Fruit fly (Drosophila melanogaster): ENCODE data around the gene up.

The up gene

DNA sequence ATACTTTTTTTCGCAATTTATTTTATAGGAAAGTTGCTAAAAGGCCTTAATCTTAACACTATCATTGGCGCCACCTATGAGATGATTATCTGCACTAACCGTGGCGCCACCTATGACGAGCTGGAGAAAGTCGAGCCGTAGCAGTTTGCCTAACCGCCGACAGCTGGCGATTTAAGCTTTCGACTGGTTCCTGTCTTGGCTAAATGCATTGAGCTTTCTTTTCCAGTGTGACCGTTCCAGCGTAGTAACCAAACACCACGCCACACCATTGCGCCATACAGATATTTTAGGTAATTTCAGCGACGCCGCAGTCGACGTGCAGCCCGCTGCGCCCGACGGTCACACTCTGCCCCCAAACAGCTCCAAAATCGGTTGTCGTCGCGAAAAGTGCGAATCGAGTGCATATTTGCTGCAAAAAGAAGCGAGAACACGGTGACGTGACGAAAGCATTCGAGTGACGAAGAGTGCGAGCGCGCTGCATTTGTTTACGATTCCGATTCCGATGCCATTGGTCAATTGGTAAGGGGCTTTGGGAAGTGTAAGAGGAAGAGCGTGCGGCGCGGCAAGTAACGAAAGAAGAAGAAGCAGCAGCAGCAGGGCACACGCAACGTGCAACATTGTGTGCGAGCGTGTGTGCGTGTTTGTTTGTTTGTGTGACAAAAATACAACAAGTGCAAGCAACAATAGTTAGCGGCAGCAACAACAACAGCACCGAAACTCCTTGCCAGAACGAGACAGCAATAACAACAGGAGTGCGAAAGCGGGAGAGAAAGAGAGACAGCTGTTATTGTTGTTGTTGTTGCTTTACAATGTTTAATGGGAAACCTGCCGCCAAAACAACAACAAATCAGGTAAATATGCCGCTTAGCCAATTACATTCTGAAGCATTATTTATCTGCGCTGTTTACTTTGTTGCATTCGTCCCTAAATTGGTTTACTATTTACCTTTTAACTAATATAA, 38.6 kb downstream of the up start, which contains the start of the genes CG46311 and Tpst (continued):
- TF ChIP-seq CG11723 (GFP tag; optimal IDR thresholded peaks at IDR 0.05), result no peak
- peak; percentile 64 for TF ChIP-seq CG8944 (GFP tag; optimal IDR thresholded peaks at IDR 0.05)
- TF ChIP-seq D19B (GFP tag; optimal IDR thresholded peaks at IDR 0.05), result no peak
- TF ChIP-seq CG3065 (GFP tag; optimal IDR thresholded peaks at IDR 0.05), result peak; percentile 13
- TF ChIP-seq Side (GFP tag; optimal IDR thresholded peaks at IDR 0.05), result peak; percentile 37
- no peak for TF ChIP-seq CG14050 (GFP tag; IDR thresholded peaks at IDR 0.05)
- peak; percentile 12 for TF ChIP-seq bigmax (GFP tag; optimal IDR thresholded peaks at IDR 0.05)
- TF ChIP-seq Dref (GFP tag; IDR thresholded peaks at IDR 0.05), result peak; percentile 44; the same call in 1 of the 2 replicates
- no peak for TF ChIP-seq jing (GFP tag; optimal IDR thresholded peaks at IDR 0.05)
- TF ChIP-seq HmgZ (tag; optimal IDR thresholded peaks at IDR 0.05), result peak; percentile 72
- TF ChIP-seq fd64A (GFP tag; optimal IDR thresholded peaks at IDR 0.05), result no peak
- peak; percentile 48 for TF ChIP-seq scrt (GFP tag; optimal IDR thresholded peaks at IDR 0.05)
- TF ChIP-seq dan (GFP tag; IDR thresholded peaks at IDR 0.05), result no peak
- no peak for TF ChIP-seq odd (GFP tag; optimal IDR thresholded peaks at IDR 0.05)
- TF ChIP-seq CG7372 (GFP tag; IDR thresholded peaks at IDR 0.05), result peak; percentile 33; the same call in 1 of the 2 replicates
- peak; percentile 10 for TF ChIP-seq CG9215 (GFP tag; IDR thresholded peaks at IDR 0.05)
- no peak for TF ChIP-seq CG17802 (tag; optimal IDR thresholded peaks at IDR 0.05)
- peak; percentile 19 for TF ChIP-seq CG11398 (GFP tag; optimal IDR thresholded peaks at IDR 0.05)
- 0 out of 2 replicates have a peak, but pooled peaks have one; percentile 42 for TF ChIP-seq CG31441 (GFP tag; IDR thresholded peaks at IDR 0.05)
- no peak for TF ChIP-seq dimm (GFP tag; IDR thresholded peaks at IDR 0.05)
- TF ChIP-seq CG15073 (GFP tag; optimal IDR thresholded peaks at IDR 0.05), result no peak
- TF ChIP-seq ranshi (GFP tag; IDR thresholded peaks at IDR 0.05), result no peak
- TF ChIP-seq CG6854 (GFP tag; optimal IDR thresholded peaks at IDR 0.05), result no peak
- TF ChIP-seq Drgx (GFP tag; IDR thresholded peaks at IDR 0.05), result peak; percentile 27; the same call in 1 of the 2 replicates
- peak; percentile 36; the same call in 1 of the 2 replicates for TF ChIP-seq CG31224 (GFP tag; IDR thresholded peaks at IDR 0.05)
- peak; percentile 9 for TF ChIP-seq da (GFP tag; optimal IDR thresholded peaks at IDR 0.05)
- no peak for TF ChIP-seq wdn (GFP tag; IDR thresholded peaks at IDR 0.05)
- no peak for TF ChIP-seq CG43689 (GFP tag; IDR thresholded peaks at IDR 0.05)
- TF ChIP-seq Dp (GFP tag; optimal IDR thresholded peaks at IDR 0.05), result peak; percentile 51
- TF ChIP-seq CG13894 (tag; optimal IDR thresholded peaks at IDR 0.05), result no peak
- TF ChIP-seq ham (GFP tag; IDR thresholded peaks at IDR 0.05), result no peak
- no peak for TF ChIP-seq CG32767 (GFP tag; IDR thresholded peaks at IDR 0.05)
- TF ChIP-seq CG7928 (GFP tag; optimal IDR thresholded peaks at IDR 0.05), result peak; percentile 35
- TF ChIP-seq Sin3A (optimal IDR thresholded peaks at IDR 0.05), result peak; percentile 61
- TF ChIP-seq Doc3 (GFP tag; IDR thresholded peaks at IDR 0.05; ENCODE audit: partially characterized antibody), result no peak
- no peak for TF ChIP-seq salm (tag; optimal IDR thresholded peaks at IDR 0.05)
- TF ChIP-seq CG1024 (GFP tag; IDR thresholded peaks at IDR 0.05), result peak; percentile 58
- peak; percentile 41; the same call in 2 of the 3 replicates for TF ChIP-seq tgo (GFP tag; IDR thresholded peaks at IDR 0.05)
- peak; percentile 59 for TF ChIP-seq NfI (GFP tag; optimal IDR thresholded peaks at IDR 0.05)
- TF ChIP-seq Sry-δ (GFP tag; optimal IDR thresholded peaks at IDR 0.05), result peak; percentile 50
- peak; percentile 46; the same call in 1 of the 2 replicates for TF ChIP-seq CG4730 (GFP tag; IDR thresholded peaks at IDR 0.05)
- TF ChIP-seq Bteb2 (GFP tag; optimal IDR thresholded peaks at IDR 0.05), result no peak
- TF ChIP-seq CG18764 (GFP tag; optimal IDR thresholded peaks at IDR 0.05), result peak; percentile 49
- no peak for TF ChIP-seq tll (GFP tag; optimal IDR thresholded peaks at IDR 0.05)
- TF ChIP-seq CG4617 (GFP tag; optimal IDR thresholded peaks at IDR 0.05; ENCODE audit: borderline replicate concordance), result peak; percentile 36
- no peak for TF ChIP-seq tup (GFP tag; optimal IDR thresholded peaks at IDR 0.05)
- peak; percentile 43 for TF ChIP-seq slp2 (GFP tag; optimal IDR thresholded peaks at IDR 0.05)
- no peak for TF ChIP-seq Lpt (GFP tag; optimal IDR thresholded peaks at IDR 0.05)
- TF ChIP-seq CG4424 (GFP tag; optimal IDR thresholded peaks at IDR 0.05), result peak; percentile 68
